Fruit fly (Drosophila melanogaster) whole organism, pupa: ENCODE results near the gene viaf.

Experiments used
- CG15710 ChIP-seq: fragments of 200-800 bp; sonication (Bioruptor generic); optimal IDR thresholded peaks from 2 replicates; lab custom pipeline; 2018; ENCODE audit warnings: missing biosample characterization, mild to moderate bottlenecking, missing genetic modification characterization, moderate library complexity
- CG32121 ChIP-seq: fragments of 200-800 bp; sonication (Bioruptor generic); IDR thresholded peaks from 2 replicates; pipeline ENCODE4 v1.3.6; 2022; ENCODE audit warnings: missing biosample characterization, missing genetic modification characterization

dm6 chr3L:11973690-11974089 is 19.3 kb downstream of the viaf start, which contains the start of gene CG42397:
- TF ChIP-seq CG15710 (tag; lab: Kevin White, UChicago) (no peak), CG32121 (GFP tag; lab: Robert Waterston, UW) (no peak)
